Worm (Caenorhabditis elegans): Measurements from ENCODE around the gene alh-7.

The alh-7 gene

ce11 chrII:13487563-13487962, 4.0 kb downstream of the alh-7 start:
- TF ChIP-seq hlh-30 (tag; optimal IDR thresholded peaks at IDR 0.05; ENCODE audit: insufficient read depth) (no peak), set-16 (GFP tag; IDR thresholded peaks at IDR 0.05) (peak; percentile 69; the same call in 1 of the 2 replicates)

DNA sequence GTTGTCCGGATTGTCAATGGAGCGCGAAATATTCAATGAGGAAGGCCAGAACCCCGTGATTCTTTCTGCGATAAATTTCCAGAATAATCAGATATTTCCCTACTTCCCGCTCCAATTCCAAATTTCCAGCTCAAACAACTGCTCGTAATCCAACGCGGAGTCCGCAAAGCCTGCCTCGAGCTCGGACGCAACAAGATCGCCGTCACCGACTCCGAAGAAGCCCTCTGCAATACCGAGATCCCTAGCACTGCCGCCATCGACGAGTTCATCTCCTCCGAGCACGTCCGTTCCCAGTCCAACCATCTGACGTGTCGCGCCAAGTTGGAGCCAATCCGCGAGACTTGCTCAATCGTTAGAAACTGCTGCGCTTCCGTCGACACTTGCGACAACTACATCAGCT, 6.5 kb downstream of the alh-7 start:
- TF ChIP-seq nhr-42 (GFP tag; IDR thresholded peaks at IDR 0.05) (0 out of 2 replicates have a peak, but pooled peaks have one; percentile 5), T26A8.4 (GFP tag; IDR thresholded peaks at IDR 0.05) (0 out of 2 replicates have a peak, but pooled peaks have one; percentile 10), tra-1 (GFP tag; IDR thresholded peaks at IDR 0.05) (no peak), jun-1 (tag; optimal IDR thresholded peaks at IDR 0.05) (no peak), Y48G9A.11 (GFP tag; IDR thresholded peaks at IDR 0.05) (no peak), hmg-1.1 (GFP tag; IDR thresholded peaks at IDR 0.05) (no peak), nhr-10 (tag; optimal IDR thresholded peaks at IDR 0.05) (no peak), set-16 (GFP tag; IDR thresholded peaks at IDR 0.05) (peak; percentile 77), ztf-7 (tag; optimal IDR thresholded peaks at IDR 0.05) (no peak), zfp-2 (tag; optimal IDR thresholded peaks at IDR 0.05) (no peak), lin-1 (GFP tag; IDR thresholded peaks at IDR 0.05) (no peak), F26F4.8 (GFP tag; conservative IDR thresholded peaks at IDR 0.05) (0 out of 2 replicates have a peak, but pooled peaks have one; percentile 7), ces-1 (GFP tag; optimal IDR thresholded peaks at IDR 0.05) (no peak), R02D3.7 (tag; optimal IDR thresholded peaks at IDR 0.05) (no peak), F10B5.3 (tag; optimal IDR thresholded peaks at IDR 0.05) (no peak), lin-38 (GFP tag; IDR thresholded peaks at IDR 0.05) (0 out of 2 replicates have a peak, but pooled peaks have one; percentile 17), madf-9 (GFP tag; conservative IDR thresholded peaks at IDR 0.05) (no peak), lin-39 (tag; optimal IDR thresholded peaks at IDR 0.05) (no peak)

DNA sequence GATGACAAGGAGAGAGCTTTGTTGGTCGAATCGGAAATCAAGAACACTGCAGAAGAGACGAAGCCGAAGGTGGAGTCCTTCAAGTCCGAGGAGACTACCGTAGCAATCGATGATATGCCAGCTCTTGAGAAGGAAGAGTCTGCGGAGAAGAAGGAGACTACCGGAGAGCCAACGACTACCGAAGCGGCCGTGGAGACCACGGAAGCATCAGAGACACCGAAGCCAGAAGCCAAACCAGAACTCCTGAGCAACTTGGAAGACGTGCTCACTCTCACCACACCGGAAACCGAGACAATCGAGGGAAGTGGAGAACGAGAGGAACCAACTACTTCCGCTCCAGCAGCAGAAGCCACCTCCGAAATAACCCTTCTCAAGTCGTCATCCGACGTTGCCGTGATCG, 7.5 kb downstream of the alh-7 start:
- no peak for TF ChIP-seq unc-39 (tag; optimal IDR thresholded peaks at IDR 0.05)
- TF ChIP-seq ctbp-1 (GFP tag; IDR thresholded peaks at IDR 0.05) = no peak
- TF ChIP-seq pqm-1 (tag; optimal IDR thresholded peaks at IDR 0.05) = no peak
- no peak for TF ChIP-seq nhr-28 (tag; optimal IDR thresholded peaks at IDR 0.05)
- no peak for TF ChIP-seq nhr-77 (tag; optimal IDR thresholded peaks at IDR 0.05)
- TF ChIP-seq nhr-111 (GFP tag; optimal IDR thresholded peaks at IDR 0.05) = no peak
- no peak for TF ChIP-seq egl-27 (tag; optimal IDR thresholded peaks at IDR 0.05)
- no peak for TF ChIP-seq lin-38 (GFP tag; IDR thresholded peaks at IDR 0.05)
- no peak for TF ChIP-seq Y48G9A.11 (GFP tag; IDR thresholded peaks at IDR 0.05)
- TF ChIP-seq ceh-62 (tag; optimal IDR thresholded peaks at IDR 0.05) = no peak
- TF ChIP-seq zip-2 (tag; optimal IDR thresholded peaks at IDR 0.05) = no peak
- TF ChIP-seq unc-62 (GFP tag; optimal IDR thresholded peaks at IDR 0.05 in 1 of 2) = peak in 1 of 2 experiments; percentile 47
- TF ChIP-seq unc-62 (tag; optimal IDR thresholded peaks at IDR 0.05) = no peak
- peak; percentile 65 for TF ChIP-seq set-16 (GFP tag; IDR thresholded peaks at IDR 0.05)

DNA sequence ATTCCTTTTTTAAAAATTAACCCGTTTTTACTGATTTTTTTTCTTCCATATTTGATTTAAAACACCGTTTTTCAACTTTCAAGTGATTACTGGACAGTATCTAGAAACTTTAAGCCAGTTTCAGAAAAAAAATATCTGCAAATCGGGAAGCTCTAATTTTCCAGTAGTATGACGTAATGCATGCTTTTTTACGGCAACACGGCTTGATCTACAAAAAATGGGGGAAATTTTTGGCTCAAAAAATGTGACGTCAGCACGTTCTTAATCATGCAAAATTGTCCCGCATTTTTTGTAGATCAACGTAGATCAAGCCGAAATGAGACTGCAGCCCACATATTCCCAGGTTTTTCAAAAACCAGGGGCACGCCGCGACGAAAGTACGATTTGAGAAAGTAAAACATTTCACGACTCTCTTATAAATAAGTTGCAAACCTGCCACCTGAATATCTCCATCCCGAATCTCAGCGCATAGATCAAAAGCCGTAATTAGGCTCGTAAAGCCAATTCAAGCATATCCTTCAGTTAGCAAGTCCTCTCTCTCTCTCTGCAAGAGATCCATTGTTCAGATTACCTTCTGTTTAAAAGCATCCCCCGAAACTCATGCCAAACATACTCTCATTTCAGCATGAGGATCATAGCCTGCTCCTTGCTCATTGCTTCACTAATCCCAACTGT, 9.7 kb downstream of the alh-7 start, which contains the start of gene E01G4.6:
TSS of gene E01G4.6 (plus strand) at position 625 of the 675 bp plus-strand sequence.
- peak; percentile 58 for TF ChIP-seq aha-1 (tag)
- no peak for TF ChIP-seq daf-19 (GFP tag; conservative IDR thresholded peaks at IDR 0.05)
- TF ChIP-seq nhr-48 (tag; optimal IDR thresholded peaks at IDR 0.05) = peak; percentile 26
- TF ChIP-seq ZK546.5 (tag; optimal IDR thresholded peaks at IDR 0.05) = no peak
- no peak for TF ChIP-seq ceh-28 (tag; optimal IDR thresholded peaks at IDR 0.05)

- TF ChIP-seq unc-62 (GFP tag; optimal IDR thresholded peaks at IDR 0.05 in 1 of 2) = peak in 1 of 2 experiments; percentile 68
- TF ChIP-seq unc-62 (tag; optimal IDR thresholded peaks at IDR 0.05) = no peak
- no peak for TF ChIP-seq ZK337.2 (GFP tag; IDR thresholded peaks at IDR 0.05)
Measured at ce11 chrII:13479424-13479823, 12.2 kb downstream of the alh-7 start.

Data from whole organism, L4 larva.